Worm (Caenorhabditis elegans) whole organism, young adult: ENCODE results near the gene grl-27.

Experiments
- akir-1 ChIP-seq: fragments of 200-800 bp; sonication (Bioruptor generic); optimal IDR thresholded peaks from 2 replicates; lab custom pipeline; 2018; ENCODE audit warnings: mild to moderate bottlenecking, missing genetic modification characterization, moderate library complexity, missing compliant biosample characterization
- lag-1 ChIP-seq: fragments of 200-800 bp; sonication (Bioruptor generic); IDR thresholded peaks from 2 replicates; pipeline ENCODE4 v1.3.6; 2022; ENCODE audit warnings: missing genetic modification reagents, missing genetic modification characterization, missing compliant biosample characterization
- let-526 ChIP-seq: fragments of 200-800 bp; sonication (Bioruptor generic); IDR thresholded peaks from 2 replicates; pipeline ENCODE4 v1.3.6; 2022; ENCODE audit warnings: missing genetic modification reagents, missing genetic modification characterization, missing compliant biosample characterization
- madf-10 ChIP-seq: sonication (generic microtip); optimal IDR thresholded peaks from 2 replicates; lab custom pipeline; 2016; ENCODE audit warnings: mild to moderate bottlenecking, missing genetic modification characterization, missing compliant biosample characterization
- nhr-80 ChIP-seq: sonication (generic microtip); optimal IDR thresholded peaks from 2 replicates; lab custom pipeline; 2016; ENCODE audit warnings: missing genetic modification characterization, missing compliant biosample characterization
- unc-130 ChIP-seq: sonication (generic microtip); optimal IDR thresholded peaks from 2 replicates; lab custom pipeline; 2016; ENCODE audit warnings: missing genetic modification reagents, missing genetic modification characterization, missing compliant biosample characterization
- unc-62 ChIP-seq: fragments of 150-350 bp; optimal IDR thresholded peaks from 2 replicates; lab custom pipeline; 2014; ENCODE audit warnings: missing biosample characterization, missing genetic modification reagents, missing genetic modification characterization

- no peak for TF ChIP-seq madf-10
- TF ChIP-seq lag-1 (GFP tag; lab: Robert Waterston, UW) = no peak
- no peak for TF ChIP-seq let-526 (GFP tag; lab: Robert Waterston, UW)
- no peak for TF ChIP-seq nhr-80 (tag; lab: Kevin White, UChicago)
- no peak for TF ChIP-seq akir-1 (GFP tag; lab: Kevin White, UChicago)
- no peak for TF ChIP-seq unc-62 (GFP tag; lab: Kevin White, UChicago)
- TF ChIP-seq unc-130 (GFP tag; lab: Kevin White, UChicago) = no peak
These were observed 26.9 kb downstream of the grl-27 start, which contains the start of gene srw-130 for ce11 chrV:3548798-3549197.
